Worm (Caenorhabditis elegans) whole organism, L4/young adult: ENCODE data around the gene C03B1.5.

Source experiments
- W03F9.2 ChIP-seq: fragments of 150-350 bp; optimal IDR thresholded peaks from 2 replicates; lab custom pipeline; 2014; ENCODE audit warnings: missing biosample characterization, missing genetic modification characterization
- dao-5 ChIP-seq: sonication (generic microtip); optimal IDR thresholded peaks from 2 replicates; lab custom pipeline; 2016; ENCODE audit warnings: missing genotype, missing genetic modification characterization, moderate library complexity, missing compliant biosample characterization
- him-1 ChIP-seq: sonication (generic microtip); optimal IDR thresholded peaks from 2 replicates; lab custom pipeline; 2016; ENCODE audit warnings: missing genotype, missing genetic modification reagents, missing genetic modification characterization, missing compliant biosample characterization

DNA sequence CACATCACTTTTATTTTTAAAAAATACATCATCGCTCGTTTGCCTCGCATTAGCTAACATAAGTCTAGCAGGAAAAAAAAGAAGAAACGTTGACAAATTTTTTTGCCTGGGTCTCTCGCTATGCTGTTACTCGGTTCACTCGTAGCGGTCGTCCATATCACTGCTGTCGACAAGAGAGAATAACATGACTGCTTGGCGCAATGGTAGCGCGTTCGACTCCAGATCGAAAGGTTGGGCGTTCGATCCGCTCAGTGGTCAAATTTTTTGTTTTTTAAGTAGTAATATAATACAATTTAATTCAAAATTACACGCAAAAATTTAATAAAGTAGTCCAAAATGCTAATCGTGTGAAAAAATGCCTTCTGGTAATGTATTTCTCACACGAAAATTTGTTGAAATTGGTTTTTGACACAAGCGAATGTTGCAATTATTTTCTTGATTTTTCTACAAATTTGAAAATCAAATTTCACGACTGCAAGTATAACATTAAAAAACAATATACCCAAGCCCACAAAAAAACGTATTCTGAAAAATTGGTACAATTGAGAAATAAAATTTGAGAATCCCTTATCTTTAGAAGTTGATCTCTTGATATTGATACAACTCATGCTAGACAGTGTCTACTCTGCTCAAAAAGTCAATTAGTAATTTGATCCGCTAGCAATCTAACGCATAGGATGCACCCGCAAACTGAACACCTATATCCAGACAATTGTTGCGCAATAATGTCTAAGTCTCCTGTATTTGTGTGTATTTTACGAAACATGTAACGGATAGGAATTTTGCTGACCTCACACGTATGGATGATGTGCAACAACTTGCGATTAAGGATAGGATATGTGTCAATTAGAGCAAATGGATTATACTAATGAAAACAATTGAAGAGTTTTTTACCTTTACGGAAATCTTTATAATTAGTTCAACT, 16.1 kb downstream of the C03B1.5 start:
- TF ChIP-seq him-1 (tag; lab: Kevin White, UChicago) (no peak), W03F9.2 (tag; lab: Kevin White, UChicago) (peak; percentile 3), dao-5 (tag; lab: Kevin White, UChicago) (peak; percentile 64)
